Worm (Caenorhabditis elegans) whole organism, late embryonic: Measurements from ENCODE around the gene die-1.

Source experiments
- K09A11.1 ChIP-seq: sonication (generic microtip); optimal IDR thresholded peaks from 2 replicates; lab custom pipeline; 2017; ENCODE audit warnings: antibody characterized with exemption, mild to moderate bottlenecking, missing genetic modification characterization, missing compliant biosample characterization; ENCODE audit not compliant: insufficient read depth
- hlh-6 ChIP-seq: sonication (generic microtip); optimal IDR thresholded peaks from 2 replicates; lab custom pipeline; 2016; ENCODE audit warnings: missing genotype, missing genetic modification characterization, missing compliant biosample characterization
- pag-3 ChIP-seq: sonication (generic microtip); optimal IDR thresholded peaks from 2 replicates; lab custom pipeline; 2016; ENCODE audit warnings: missing compliant biosample characterization, missing genetic modification characterization, borderline replicate concordance
- pha-4 ChIP-seq: fragments of 150-350 bp; optimal IDR thresholded peaks from 2 replicates; lab custom pipeline; 2018; ENCODE audit warnings: missing biosample characterization, missing genetic modification reagents, missing genetic modification characterization
- syd-9 ChIP-seq: sonication (generic microtip); optimal IDR thresholded peaks from 2 replicates; lab custom pipeline; 2016; ENCODE audit warnings: mild to moderate bottlenecking, missing genetic modification characterization, moderate library complexity, missing compliant biosample characterization

Gene die-1

ce11 chrII:10011733-10012132 is 56.0 kb downstream of the die-1 start:
- TF ChIP-seq pag-3 (tag; lab: Kevin White, UChicago) (no peak), K09A11.1 (tag; lab: Kevin White, UChicago) (no peak), hlh-6 (tag; lab: Kevin White, UChicago) (no peak), pha-4 (tag; lab: Kevin White, UChicago) (no peak), syd-9 (tag; lab: Kevin White, UChicago) (no peak)
